Fruit fly (Drosophila melanogaster) whole organism, prepupa: Measurements from ENCODE around the gene CG15020.

Experiments used
- Blimp-1 ChIP-seq: fragments of 200-800 bp; sonication (Bioruptor generic); optimal IDR thresholded peaks from 3 replicates; lab custom pipeline; 2017; ENCODE audit warnings: missing biosample characterization, missing genetic modification characterization, mild to moderate bottlenecking, moderate library complexity, missing genetic modification reagents
- CG10631 ChIP-seq: fragments of 200-800 bp; sonication (Bioruptor generic); optimal IDR thresholded peaks from 2 replicates; lab custom pipeline; 2016; ENCODE audit warnings: missing biosample characterization, missing genetic modification characterization
- CG10669 ChIP-seq: fragments of 200-800 bp; sonication (Bioruptor generic); optimal IDR thresholded peaks from 3 replicates; lab custom pipeline; 2018; ENCODE audit warnings: missing biosample characterization, mild to moderate bottlenecking, missing genetic modification characterization, moderate library complexity
- CG11294 ChIP-seq: fragments of 200-800 bp; sonication (Bioruptor generic); IDR thresholded peaks from 2 replicates; pipeline ENCODE4 v1.3.6; 2022; ENCODE audit warnings: missing biosample characterization, missing genetic modification characterization
- CG11762 ChIP-seq: fragments of 200-800 bp; sonication (Bioruptor generic); optimal IDR thresholded peaks from 3 replicates; lab custom pipeline; 2016; ENCODE audit warnings: missing biosample characterization, missing genetic modification characterization; ENCODE audit not compliant: insufficient read depth
- CG15336 ChIP-seq: fragments of 200-800 bp; sonication (Bioruptor generic); IDR thresholded peaks from 2 replicates; pipeline ENCODE4 v1.3.6; 2022; ENCODE audit warnings: missing biosample characterization, missing genetic modification characterization
- CG1621 ChIP-seq: fragments of 200-800 bp; sonication (Bioruptor generic); optimal IDR thresholded peaks from 3 replicates; lab custom pipeline; 2018; ENCODE audit warnings: missing biosample characterization, mild to moderate bottlenecking, missing genetic modification characterization
- CG16779 ChIP-seq: fragments of 200-800 bp; sonication (Bioruptor generic); optimal IDR thresholded peaks from 3 replicates; lab custom pipeline; 2017; ENCODE audit warnings: missing biosample characterization, mild to moderate bottlenecking, missing genetic modification characterization
- CG32006 ChIP-seq: fragments of 200-800 bp; sonication (Bioruptor generic); optimal IDR thresholded peaks from 3 replicates; lab custom pipeline; 2017; ENCODE audit warnings: missing biosample characterization, mild to moderate bottlenecking, missing genetic modification characterization
- CG34406 ChIP-seq: fragments of 200-800 bp; sonication (Bioruptor generic); optimal IDR thresholded peaks from 3 replicates; lab custom pipeline; 2016; ENCODE audit warnings: missing biosample characterization, missing genetic modification characterization
- CG3919 ChIP-seq: fragments of 200-800 bp; sonication (Bioruptor generic); optimal IDR thresholded peaks from 3 replicates; lab custom pipeline; 2016; ENCODE audit warnings: missing biosample characterization, missing genetic modification characterization
- CG4318 ChIP-seq: fragments of 200-800 bp; sonication (Bioruptor generic); optimal IDR thresholded peaks from 3 replicates; lab custom pipeline; 2017; ENCODE audit warnings: missing biosample characterization, mild to moderate bottlenecking, missing genetic modification characterization
- CG6163 ChIP-seq: fragments of 200-800 bp; sonication (Bioruptor generic); IDR thresholded peaks from 3 replicates; pipeline ENCODE4 v1.3.6; 2022; ENCODE audit warnings: missing biosample characterization, missing genetic modification characterization
- CG6276 ChIP-seq: fragments of 200-800 bp; sonication (Bioruptor generic); optimal IDR thresholded peaks from 2 replicates; lab custom pipeline; 2017; ENCODE audit warnings: missing biosample characterization, mild to moderate bottlenecking, missing genetic modification characterization
- CG6792 ChIP-seq: fragments of 200-800 bp; sonication (Bioruptor generic); optimal IDR thresholded peaks from 3 replicates; lab custom pipeline; 2016; ENCODE audit warnings: missing biosample characterization, missing genetic modification characterization
- CG6808 ChIP-seq: fragments of 200-800 bp; sonication (Bioruptor generic); optimal IDR thresholded peaks from 3 replicates; lab custom pipeline; 2017; ENCODE audit warnings: missing biosample characterization, missing genetic modification characterization, mild to moderate bottlenecking, moderate library complexity, missing genetic modification reagents
- CG7368 ChIP-seq: fragments of 200-800 bp; sonication (Bioruptor generic); optimal IDR thresholded peaks from 3 replicates; lab custom pipeline; 2016; ENCODE audit warnings: missing biosample characterization, missing genetic modification characterization
- CG8119 ChIP-seq: fragments of 200-800 bp; sonication (Bioruptor generic); IDR thresholded peaks from 3 replicates; pipeline ENCODE4 v1.3.6; 2022; ENCODE audit warnings: missing biosample characterization, missing genetic modification characterization
- CG8319 ChIP-seq: fragments of 200-800 bp; sonication (Bioruptor generic); optimal IDR thresholded peaks from 3 replicates; lab custom pipeline; 2016; ENCODE audit warnings: missing biosample characterization, missing genetic modification characterization
- CG8632 ChIP-seq: fragments of 200-800 bp; sonication (Bioruptor generic); optimal IDR thresholded peaks from 3 replicates; lab custom pipeline; 2016; ENCODE audit warnings: missing biosample characterization, missing genetic modification characterization
- Eip75B ChIP-seq: fragments of 200-800 bp; sonication (Bioruptor generic); optimal IDR thresholded peaks from 3 replicates; lab custom pipeline; 2016; ENCODE audit warnings: missing biosample characterization, missing genetic modification characterization
- Eip78C ChIP-seq: fragments of 200-800 bp; sonication (Bioruptor generic); peaks from one replicate; lab custom pipeline; 2016; ENCODE audit warnings: missing biosample characterization, missing genetic modification characterization
- Eip93F ChIP-seq: fragments of 200-800 bp; sonication (Bioruptor generic); optimal IDR thresholded peaks from 2 replicates; lab custom pipeline; 2016; ENCODE audit warnings: missing biosample characterization, mild to moderate bottlenecking, missing genetic modification characterization
- Ets21C ChIP-seq: fragments of 200-800 bp; sonication (Bioruptor generic); optimal IDR thresholded peaks from 3 replicates; lab custom pipeline; 2016; ENCODE audit warnings: missing biosample characterization, missing genetic modification characterization
- Ets96B ChIP-seq: fragments of 200-800 bp; optimal IDR thresholded peaks from 2 replicates; lab custom pipeline; 2019; ENCODE audit warnings: missing biosample characterization, mild to moderate bottlenecking, missing genetic modification characterization, moderate library complexity
- Hr38 ChIP-seq: sonication (Bioruptor generic); optimal IDR thresholded peaks from 2 replicates; lab custom pipeline; 2016; ENCODE audit warnings: missing biosample characterization, missing genetic modification characterization
- Hr39 ChIP-seq: fragments of 200-800 bp; sonication (Bioruptor generic); optimal IDR thresholded peaks from 2 replicates; lab custom pipeline; 2016; ENCODE audit warnings: missing biosample characterization, missing genetic modification characterization
- Hr4 ChIP-seq: fragments of 200-800 bp; sonication (Bioruptor generic); optimal IDR thresholded peaks from 3 replicates; lab custom pipeline; 2016; ENCODE audit warnings: missing biosample characterization, missing genetic modification characterization
- Lpt ChIP-seq: fragments of 200-800 bp; sonication (Bioruptor generic); optimal IDR thresholded peaks from 3 replicates; lab custom pipeline; 2016; ENCODE audit warnings: missing biosample characterization, missing genetic modification characterization
- Met ChIP-seq: fragments of 200-800 bp; sonication (Bioruptor generic); optimal IDR thresholded peaks from 3 replicates; lab custom pipeline; 2016; ENCODE audit warnings: missing biosample characterization, missing genetic modification characterization
- OdsH ChIP-seq: fragments of 200-800 bp; sonication (Bioruptor generic); optimal IDR thresholded peaks from 3 replicates; lab custom pipeline; 2016; ENCODE audit warnings: missing biosample characterization, missing genetic modification characterization
- Sox102F ChIP-seq: fragments of 200-800 bp; sonication (Bioruptor generic); optimal IDR thresholded peaks from 2 replicates; lab custom pipeline; 2016; ENCODE audit warnings: missing biosample characterization, mild to moderate bottlenecking, missing genetic modification characterization
- Sox15 ChIP-seq: fragments of 200-800 bp; sonication (Bioruptor generic); optimal IDR thresholded peaks from 3 replicates; lab custom pipeline; 2016; ENCODE audit warnings: missing biosample characterization, missing genetic modification characterization
- achi ChIP-seq: fragments of 200-800 bp; sonication (Bioruptor generic); optimal IDR thresholded peaks from 3 replicates; lab custom pipeline; 2016; ENCODE audit warnings: missing biosample characterization, missing genetic modification characterization
- cyc ChIP-seq: fragments of 200-800 bp; sonication (Bioruptor generic); optimal IDR thresholded peaks from 3 replicates; lab custom pipeline; 2016; ENCODE audit warnings: missing biosample characterization, missing genetic modification characterization
- dac ChIP-seq: fragments of 200-800 bp; sonication (Bioruptor generic); optimal IDR thresholded peaks from 2 replicates; lab custom pipeline; 2017; ENCODE audit warnings: missing biosample characterization, mild to moderate bottlenecking, missing genetic modification characterization
- dsx ChIP-seq: fragments of 200-800 bp; optimal IDR thresholded peaks from 3 replicates; lab custom pipeline; 2019; ENCODE audit warnings: missing biosample characterization, mild to moderate bottlenecking, missing genetic modification characterization, moderate library complexity; ENCODE audit not compliant: poor library complexity, severe bottlenecking
- eg ChIP-seq: fragments of 200-800 bp; sonication (Bioruptor generic); IDR thresholded peaks from 3 replicates; pipeline ENCODE4 v1.3.6; 2022; ENCODE audit warnings: missing biosample characterization, missing genetic modification characterization
- esn ChIP-seq: fragments of 200-800 bp; sonication (Bioruptor generic); optimal IDR thresholded peaks from 2 replicates; lab custom pipeline; 2016; ENCODE audit warnings: missing biosample characterization, mild to moderate bottlenecking, missing genetic modification characterization, moderate library complexity
- fd59A ChIP-seq: fragments of 200-800 bp; sonication (Bioruptor generic); optimal IDR thresholded peaks from 2 replicates; lab custom pipeline; 2017; ENCODE audit warnings: missing biosample characterization, mild to moderate bottlenecking, missing genetic modification characterization, missing genetic modification reagents
- fkh ChIP-seq: fragments of 200-800 bp; sonication (Bioruptor generic); optimal IDR thresholded peaks from 3 replicates; lab custom pipeline; 2017; ENCODE audit warnings: missing biosample characterization, mild to moderate bottlenecking, missing genetic modification characterization, moderate library complexity
- lz ChIP-seq: fragments of 200-800 bp; sonication (Bioruptor generic); optimal IDR thresholded peaks from 3 replicates; lab custom pipeline; 2016; ENCODE audit warnings: missing biosample characterization, missing genetic modification characterization
- net ChIP-seq: fragments of 200-800 bp; sonication (Bioruptor generic); optimal IDR thresholded peaks from 3 replicates; lab custom pipeline; 2016; ENCODE audit warnings: missing biosample characterization, missing genetic modification characterization
- pdm3 ChIP-seq: fragments of 200-800 bp; sonication (Bioruptor generic); optimal IDR thresholded peaks from 3 replicates; lab custom pipeline; 2016; ENCODE audit warnings: missing biosample characterization, missing genetic modification characterization
- salr ChIP-seq, 2 experiments: fragments of 200-800 bp; sonication (Bioruptor generic); optimal IDR thresholded peaks; 3 replicates each; lab custom pipeline; 2016 to 2018; ENCODE audit warnings: missing biosample characterization in 2 of 2, missing genetic modification characterization in 2 of 2, mild to moderate bottlenecking in 1 of 2
- ss ChIP-seq, 2 experiments: fragments of 200-800 bp; sonication (Bioruptor generic); optimal IDR thresholded peaks; 2 replicates in 1 of 2; 3 replicates in 1 of 2; lab custom pipeline; 2017 to 2018; ENCODE audit warnings: mild to moderate bottlenecking in 2 of 2, missing biosample characterization in 2 of 2, missing genetic modification characterization in 2 of 2, moderate library complexity in 1 of 2
- svp ChIP-seq: fragments of 200-800 bp; sonication (Bioruptor generic); peaks from one replicate; lab custom pipeline; 2016; ENCODE audit warnings: missing biosample characterization, missing genetic modification characterization
- topi ChIP-seq: fragments of 200-800 bp; sonication (Bioruptor generic); optimal IDR thresholded peaks from 3 replicates; lab custom pipeline; 2016; ENCODE audit warnings: missing biosample characterization, missing genetic modification characterization
- vri ChIP-seq: fragments of 200-800 bp; sonication (Bioruptor generic); optimal IDR thresholded peaks from 3 replicates; lab custom pipeline; 2016; ENCODE audit warnings: missing biosample characterization, mild to moderate bottlenecking, missing genetic modification characterization

Gene CG15020

DNA sequence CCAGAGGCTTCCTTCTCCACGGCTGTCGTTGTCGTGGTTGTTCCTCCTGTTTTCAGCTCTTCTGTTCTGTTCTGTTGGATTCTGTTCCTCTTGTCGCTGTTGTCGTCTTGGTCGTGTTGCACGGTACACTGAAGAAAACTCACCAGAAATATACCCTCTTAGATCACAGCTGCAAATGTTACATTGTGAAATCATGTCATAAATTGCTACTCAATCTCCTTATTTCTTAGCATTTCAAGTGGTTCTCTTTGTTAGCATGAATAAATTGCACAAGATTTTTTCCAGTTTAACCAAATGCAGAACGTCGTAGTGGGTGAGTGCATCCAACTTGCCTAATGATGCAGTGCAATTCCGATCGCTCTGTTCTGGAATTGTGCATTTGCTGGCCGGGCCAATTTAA is 23.6 kb upstream of the CG15020 start (continued):
- no peak for TF ChIP-seq CG11294 (GFP tag; lab: Robert Waterston, UW)
- no peak for TF ChIP-seq fd59A (GFP tag; lab: Kevin White, UChicago)
- TF ChIP-seq CG7368 (GFP tag; lab: Kevin White, UChicago), result no peak
- no peak for TF ChIP-seq fkh (GFP tag; lab: Kevin White, UChicago)
- TF ChIP-seq CG6808 (GFP tag; lab: Kevin White, UChicago), result no peak
- TF ChIP-seq CG10631 (GFP tag; lab: Kevin White, UChicago), result peak; percentile 58
- peak; percentile 34 for TF ChIP-seq pdm3 (GFP tag; lab: Kevin White, UChicago)
- peak; percentile 6 for TF ChIP-seq Sox102F (GFP tag; lab: Kevin White, UChicago)
- no peak for TF ChIP-seq Blimp-1
- TF ChIP-seq achi (GFP tag; lab: Kevin White, UChicago), result peak; percentile 58
- peak; percentile 40; the same call in 1 of the 2 replicates for TF ChIP-seq CG15336
- TF ChIP-seq salr (GFP tag; optimal IDR thresholded peaks at IDR 0.05; lab: Kevin White, UChicago), result peak in 1 of 2 experiments; percentile 59
- TF ChIP-seq CG11762, result no peak
- TF ChIP-seq Met, result peak; percentile 36
- peak; percentile 12 for TF ChIP-seq CG8632 (GFP tag; lab: Kevin White, UChicago)
- TF ChIP-seq Eip75B (GFP tag; lab: Kevin White, UChicago), result peak; percentile 31
- peak; percentile 32 for TF ChIP-seq net

DNA sequence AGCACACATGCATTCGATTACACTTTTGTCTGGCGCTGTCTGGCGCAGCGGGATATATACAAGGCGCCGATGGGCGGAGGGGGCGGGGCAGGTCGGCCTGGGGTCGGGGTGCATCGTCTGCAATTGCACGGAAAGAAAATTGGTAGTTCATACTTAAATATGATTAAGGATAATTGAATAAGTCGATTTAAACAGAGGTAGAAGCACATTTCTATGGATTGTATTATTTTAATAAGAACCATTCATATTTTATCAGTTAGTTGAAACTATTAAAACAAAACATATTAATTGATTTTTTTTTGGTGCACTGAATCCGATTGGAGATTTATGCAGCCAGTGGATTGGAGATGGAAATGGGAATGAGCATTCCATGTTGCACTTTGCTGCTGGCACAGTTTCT is 21.6 kb upstream of the CG15020 start:
- no peak for TF ChIP-seq Eip75B (GFP tag; lab: Kevin White, UChicago)
- no peak for TF ChIP-seq CG6163 (GFP tag; lab: Robert Waterston, UW)
- TF ChIP-seq CG6808 (GFP tag; lab: Kevin White, UChicago), result no peak
- TF ChIP-seq CG6792 (GFP tag; lab: Kevin White, UChicago), result peak; percentile 26
- no peak for TF ChIP-seq CG4318 (GFP tag; lab: Kevin White, UChicago)
- TF ChIP-seq Ets21C (GFP tag; lab: Kevin White, UChicago), result no peak
- no peak for TF ChIP-seq pdm3 (GFP tag; lab: Kevin White, UChicago)
- TF ChIP-seq Hr4, result no peak
- TF ChIP-seq fd59A (GFP tag; lab: Kevin White, UChicago), result no peak
- peak; percentile 7 for TF ChIP-seq topi (GFP tag; lab: Kevin White, UChicago)
- peak; percentile 11 for TF ChIP-seq CG8319
- no peak for TF ChIP-seq CG16779
- TF ChIP-seq dsx (GFP tag; lab: Kevin White, UChicago), result no peak
- TF ChIP-seq Blimp-1, result no peak
- TF ChIP-seq Eip78C (GFP tag; lab: Kevin White, UChicago), result peak; percentile 53
- TF ChIP-seq CG1621, result no peak
- no peak for TF ChIP-seq Ets96B (tag; lab: Kevin White, UChicago)
- no peak for TF ChIP-seq dac (GFP tag; lab: Kevin White, UChicago)
- no peak for TF ChIP-seq vri
- no peak for TF ChIP-seq fkh (GFP tag; lab: Kevin White, UChicago)
- TF ChIP-seq CG34406, result no peak
- no peak for TF ChIP-seq Sox15 (GFP tag; lab: Kevin White, UChicago)
- TF ChIP-seq CG8119 (GFP tag; lab: Robert Waterston, UW), result 0 out of 3 replicates have a peak, but pooled peaks have one; percentile 18
- TF ChIP-seq Sox102F (GFP tag; lab: Kevin White, UChicago), result no peak
- peak; percentile 62 for TF ChIP-seq svp (GFP tag; lab: Kevin White, UChicago)
- TF ChIP-seq esn (GFP tag; lab: Kevin White, UChicago), result peak; percentile 13
- TF ChIP-seq cyc (GFP tag; lab: Kevin White, UChicago), result peak; percentile 1
- no peak for TF ChIP-seq Eip93F (GFP tag; lab: Kevin White, UChicago)
- no peak for TF ChIP-seq CG11762
- no peak for TF ChIP-seq lz (GFP tag; lab: Kevin White, UChicago)
- no peak for TF ChIP-seq CG6276
- TF ChIP-seq eg (GFP tag; lab: Robert Waterston, UW), result no peak
- no peak for TF ChIP-seq CG10669 (GFP tag; lab: Kevin White, UChicago)
- TF ChIP-seq net, result no peak
- TF ChIP-seq ss (GFP tag; optimal IDR thresholded peaks at IDR 0.05; lab: Kevin White, UChicago), result no peak
- TF ChIP-seq CG32006 (GFP tag; lab: Kevin White, UChicago), result peak; percentile 14
- TF ChIP-seq Hr38 (GFP tag; lab: Kevin White, UChicago), result no peak
- no peak for TF ChIP-seq CG7368 (GFP tag; lab: Kevin White, UChicago)
- TF ChIP-seq CG8632 (GFP tag; lab: Kevin White, UChicago), result no peak
- TF ChIP-seq Lpt, result no peak
- TF ChIP-seq Hr39 (GFP tag; lab: Kevin White, UChicago), result no peak
- peak; percentile 15 for TF ChIP-seq OdsH (GFP tag; lab: Kevin White, UChicago)
- peak; percentile 12 for TF ChIP-seq CG3919 (GFP tag; lab: Kevin White, UChicago)
